Worm (Caenorhabditis elegans) whole organism, L2 larva: ENCODE results near the gene pgp-12.

Source experiments
- aly-2 ChIP-seq: fragments of 150-350 bp; optimal IDR thresholded peaks from 2 replicates; lab custom pipeline; 2014; ENCODE audit warnings: missing biosample characterization, missing genetic modification characterization
- ama-1 ChIP-seq: fragments of 150-350 bp; optimal IDR thresholded peaks from 2 replicates; lab custom pipeline; 2018; ENCODE audit warnings: inconsistent platforms
- ceh-16 ChIP-seq: fragments of 150-350 bp; optimal IDR thresholded peaks from 2 replicates; lab custom pipeline; 2014; ENCODE audit warnings: missing biosample characterization, missing genetic modification characterization
- ceh-82 ChIP-seq: fragments of 150-350 bp; optimal IDR thresholded peaks from 2 replicates; lab custom pipeline; 2014; ENCODE audit warnings: missing biosample characterization, missing genetic modification characterization
- egl-27 ChIP-seq: sonication (generic microtip); optimal IDR thresholded peaks from 3 replicates; lab custom pipeline; 2017; ENCODE audit warnings: missing biosample characterization, missing genetic modification reagents, missing genetic modification characterization
- mab-5 ChIP-seq: fragments of 150-350 bp; optimal IDR thresholded peaks from 2 replicates; lab custom pipeline; 2014; ENCODE audit warnings: missing biosample characterization, missing genetic modification characterization
- mbf-1 ChIP-seq: sonication (generic microtip); optimal IDR thresholded peaks from 2 replicates; lab custom pipeline; 2017; ENCODE audit warnings: missing biosample characterization, missing genetic modification characterization
- mdl-1 ChIP-seq, 2 experiments: fragments of 150-350 bp in 1 of 2; sonication (generic microtip) in 1 of 2; optimal IDR thresholded peaks; 2 replicates each; lab custom pipeline; 2017; ENCODE audit warnings: missing biosample characterization in 2 of 2, missing genetic modification characterization in 2 of 2
- nhr-12 ChIP-seq: fragments of 150-350 bp; optimal IDR thresholded peaks from 2 replicates; lab custom pipeline; 2014; ENCODE audit warnings: missing biosample characterization, missing genetic modification characterization
- nhr-25 ChIP-seq: fragments of 150-350 bp; sonication (generic microtip); optimal IDR thresholded peaks from 3 replicates; lab custom pipeline; 2014; ENCODE audit warnings: missing biosample characterization, missing genetic modification characterization
- sma-3 ChIP-seq: sonication (generic microtip); optimal IDR thresholded peaks from 2 replicates; lab custom pipeline; 2016; ENCODE audit warnings: missing genetic modification reagents, missing genetic modification characterization, missing compliant biosample characterization
- snpc-4 ChIP-seq: fragments of 150-350 bp; optimal IDR thresholded peaks from 2 replicates; lab custom pipeline; 2014; ENCODE audit warnings: missing biosample characterization, missing genetic modification characterization
- unc-55 ChIP-seq: fragments of 150-350 bp; sonication (generic microtip); optimal IDR thresholded peaks from 3 replicates; lab custom pipeline; 2014; ENCODE audit warnings: missing biosample characterization, missing genetic modification reagents, missing genetic modification characterization
- ztf-11 ChIP-seq: sonication (generic microtip); optimal IDR thresholded peaks from 2 replicates; lab custom pipeline; 2017; ENCODE audit warnings: missing biosample characterization, missing genetic modification characterization

DNA sequence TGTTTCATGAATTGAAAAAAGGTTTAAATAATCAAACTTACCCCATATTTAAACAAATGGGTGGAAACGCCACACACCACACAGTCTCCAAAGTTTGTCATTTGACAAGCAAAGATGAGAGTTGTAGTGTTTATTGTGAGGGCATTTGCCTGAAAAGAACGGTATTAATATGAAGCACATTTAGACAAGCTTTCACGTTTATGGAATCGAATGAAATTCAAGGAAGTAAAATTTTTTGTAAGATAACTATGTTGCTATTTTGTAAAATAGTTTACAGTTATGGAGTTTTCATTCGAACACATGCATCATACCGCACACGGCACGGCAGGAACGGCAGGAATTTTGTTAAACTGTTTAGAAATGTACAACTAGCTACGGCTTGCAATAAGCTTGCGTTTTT is 26.9 kb upstream of the pgp-12 start, which contains the start of gene nhr-272:
- TF ChIP-seq ztf-11 (tag; lab: Kevin White, UChicago): no peak
- TF ChIP-seq sma-3 (GFP tag; lab: Kevin White, UChicago): no peak
- TF ChIP-seq nhr-25 (tag; lab: Kevin White, UChicago): no peak
- no peak for TF ChIP-seq mab-5 (tag; lab: Kevin White, UChicago)
- no peak for TF ChIP-seq ama-1 (lab: Kevin White, UChicago)
- TF ChIP-seq mdl-1 (tag; optimal IDR thresholded peaks at IDR 0.05; lab: Kevin White, UChicago): no peak
- no peak for TF ChIP-seq snpc-4 (tag; lab: Kevin White, UChicago)
- no peak for TF ChIP-seq ceh-82
- no peak for TF ChIP-seq ceh-16 (tag; lab: Kevin White, UChicago)
- no peak for TF ChIP-seq mbf-1
- no peak for TF ChIP-seq aly-2 (tag; lab: Kevin White, UChicago)
- no peak for TF ChIP-seq nhr-12
- TF ChIP-seq egl-27 (tag; lab: Kevin White, UChicago): no peak
- no peak for TF ChIP-seq unc-55 (GFP tag; lab: Kevin White, UChicago)
